Worm (Caenorhabditis elegans) whole organism, L2 larva: ENCODE results near the gene D1005.2.

Experiments used
- C34F6.9 ChIP-seq: fragments of 150-350 bp; optimal IDR thresholded peaks from 2 replicates; lab custom pipeline; 2014; ENCODE audit warnings: missing biosample characterization, missing genetic modification characterization
- ZK546.5 ChIP-seq: sonication (generic microtip); optimal IDR thresholded peaks from 2 replicates; lab custom pipeline; 2017; ENCODE audit warnings: missing biosample characterization, missing genetic modification characterization
- aly-2 ChIP-seq: fragments of 150-350 bp; optimal IDR thresholded peaks from 2 replicates; lab custom pipeline; 2014; ENCODE audit warnings: missing biosample characterization, missing genetic modification characterization
- lin-11 ChIP-seq: fragments of 150-350 bp; sonication (generic microtip); optimal IDR thresholded peaks from 2 replicates; lab custom pipeline; 2014; ENCODE audit warnings: missing biosample characterization, missing genetic modification characterization, inconsistent platforms, mixed read lengths
- mab-5 ChIP-seq: fragments of 150-350 bp; optimal IDR thresholded peaks from 2 replicates; lab custom pipeline; 2014; ENCODE audit warnings: missing biosample characterization, missing genetic modification characterization
- mbf-1 ChIP-seq: sonication (generic microtip); optimal IDR thresholded peaks from 2 replicates; lab custom pipeline; 2017; ENCODE audit warnings: missing biosample characterization, missing genetic modification characterization
- nhr-10 ChIP-seq: sonication (generic microtip); optimal IDR thresholded peaks from 2 replicates; lab custom pipeline; 2017; ENCODE audit warnings: missing biosample characterization, missing genetic modification characterization
- nhr-12 ChIP-seq: fragments of 150-350 bp; optimal IDR thresholded peaks from 2 replicates; lab custom pipeline; 2014; ENCODE audit warnings: missing biosample characterization, missing genetic modification characterization
- nhr-129 ChIP-seq: fragments of 150-350 bp; optimal IDR thresholded peaks from 2 replicates; lab custom pipeline; 2014; ENCODE audit warnings: missing biosample characterization, missing genetic modification characterization
- nhr-6 ChIP-seq: fragments of 150-350 bp; optimal IDR thresholded peaks from 2 replicates; lab custom pipeline; 2014; ENCODE audit warnings: missing biosample characterization, missing genetic modification characterization
- sem-4 ChIP-seq: fragments of 150-350 bp; optimal IDR thresholded peaks from 2 replicates; lab custom pipeline; 2014; ENCODE audit warnings: missing biosample characterization, missing genetic modification reagents, missing genetic modification characterization
- sma-3 ChIP-seq: sonication (generic microtip); optimal IDR thresholded peaks from 2 replicates; lab custom pipeline; 2016; ENCODE audit warnings: missing genetic modification reagents, missing genetic modification characterization, missing compliant biosample characterization
- sma-9 ChIP-seq, 2 experiments: fragments of 150-350 bp in 1 of 2; sonication (generic microtip) in 1 of 2; optimal IDR thresholded peaks; 2 replicates each; lab custom pipeline; 2014 to 2016; ENCODE audit warnings: missing genetic modification characterization in 2 of 2, mild to moderate bottlenecking in 1 of 2, missing biosample characterization in 1 of 2, missing compliant biosample characterization in 1 of 2, missing genetic modification reagents in 1 of 2, moderate library complexity in 1 of 2
- unc-55 ChIP-seq: fragments of 150-350 bp; sonication (generic microtip); optimal IDR thresholded peaks from 3 replicates; lab custom pipeline; 2014; ENCODE audit warnings: missing biosample characterization, missing genetic modification reagents, missing genetic modification characterization
- unc-62 ChIP-seq: fragments of 150-350 bp; optimal IDR thresholded peaks from 2 replicates; lab custom pipeline; 2014; ENCODE audit warnings: missing biosample characterization, missing genetic modification reagents, missing genetic modification characterization
- ztf-1 ChIP-seq: fragments of 200-800 bp; sonication (Bioruptor generic); conservative IDR thresholded peaks from 2 replicates; pipeline ENCODE4 v1.3.6; 2022; ENCODE audit warnings: missing genetic modification characterization, missing compliant biosample characterization

D1005.2 gene

DNA sequence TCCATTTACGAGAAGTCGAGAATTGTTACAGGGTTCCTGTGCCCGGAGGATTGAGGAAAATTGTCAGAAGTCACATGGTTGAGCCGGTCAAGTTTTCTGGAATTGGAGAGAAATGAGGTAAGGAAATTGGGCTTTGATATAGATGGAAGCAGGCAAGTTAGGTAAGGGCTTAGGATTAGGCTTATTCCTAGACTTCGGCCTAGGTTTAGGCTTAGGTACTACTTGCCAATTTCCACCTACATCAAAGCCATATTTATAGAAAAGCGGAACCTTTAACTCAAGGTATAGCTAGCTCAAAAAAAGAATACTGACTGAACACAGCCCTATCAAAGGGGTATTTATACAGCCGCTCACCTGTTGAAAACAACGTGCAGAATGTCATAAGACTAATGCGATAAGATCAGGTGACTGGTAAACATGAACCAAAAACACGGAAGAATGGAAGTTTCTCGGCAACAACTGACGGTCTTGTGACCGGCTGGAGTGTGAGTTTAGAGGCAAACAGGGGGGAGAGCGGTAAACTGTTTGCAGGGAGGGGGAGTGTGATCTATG is 45.8 kb downstream of the D1005.2 start (continued):
- no peak for TF ChIP-seq unc-62 (GFP tag; lab: Kevin White, UChicago)
- TF ChIP-seq nhr-10 (tag; lab: Kevin White, UChicago) = peak; percentile 33

DNA sequence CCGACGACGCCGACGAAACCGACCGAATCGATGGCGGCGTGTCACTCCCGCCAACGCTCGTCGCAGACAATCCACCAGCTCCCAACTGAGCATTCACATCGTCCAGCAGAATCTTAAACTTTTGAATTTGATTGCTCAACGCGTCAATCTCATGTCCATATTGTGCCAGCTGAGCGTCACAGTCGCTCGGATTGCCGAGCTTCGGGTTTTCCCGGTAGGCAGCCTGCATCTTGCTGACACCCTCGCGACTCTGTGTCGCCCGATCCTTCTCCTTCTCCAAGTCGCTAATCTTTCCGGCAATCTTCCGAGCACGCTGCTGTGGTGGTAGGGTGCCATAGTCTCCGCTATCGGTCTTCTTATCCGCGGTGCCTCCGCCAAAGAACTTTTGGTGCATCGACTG is 53.5 kb downstream of the D1005.2 start:
- TF ChIP-seq nhr-129 (tag; lab: Kevin White, UChicago) (no peak), ztf-1 (GFP tag; lab: Robert Waterston, UW) (no peak), unc-62 (GFP tag; lab: Kevin White, UChicago) (no peak), ZK546.5 (tag; lab: Kevin White, UChicago) (no peak), nhr-6 (tag; lab: Kevin White, UChicago) (no peak), C34F6.9 (tag; lab: Kevin White, UChicago) (no peak), nhr-12 (tag; lab: Kevin White, UChicago) (no peak), lin-11 (tag; lab: Kevin White, UChicago) (no peak), sma-9 (GFP tag; optimal IDR thresholded peaks at IDR 0.05; lab: Kevin White, UChicago) (no peak), sma-9 (tag; optimal IDR thresholded peaks at IDR 0.05; lab: Kevin White, UChicago) (no peak), sem-4 (no peak), aly-2 (tag; lab: Kevin White, UChicago) (no peak), sma-3 (no peak), mab-5 (tag; lab: Kevin White, UChicago) (no peak), mbf-1 (tag; lab: Kevin White, UChicago) (no peak), nhr-10 (tag; lab: Kevin White, UChicago) (no peak), unc-55 (GFP tag; lab: Kevin White, UChicago) (no peak)
